Fruit fly (Drosophila melanogaster): ENCODE results near the gene CG32110.
A peak's percentile ranks its signal among the peaks of the same experiment; 100 is the strongest.

The CG32110 gene

DNA sequence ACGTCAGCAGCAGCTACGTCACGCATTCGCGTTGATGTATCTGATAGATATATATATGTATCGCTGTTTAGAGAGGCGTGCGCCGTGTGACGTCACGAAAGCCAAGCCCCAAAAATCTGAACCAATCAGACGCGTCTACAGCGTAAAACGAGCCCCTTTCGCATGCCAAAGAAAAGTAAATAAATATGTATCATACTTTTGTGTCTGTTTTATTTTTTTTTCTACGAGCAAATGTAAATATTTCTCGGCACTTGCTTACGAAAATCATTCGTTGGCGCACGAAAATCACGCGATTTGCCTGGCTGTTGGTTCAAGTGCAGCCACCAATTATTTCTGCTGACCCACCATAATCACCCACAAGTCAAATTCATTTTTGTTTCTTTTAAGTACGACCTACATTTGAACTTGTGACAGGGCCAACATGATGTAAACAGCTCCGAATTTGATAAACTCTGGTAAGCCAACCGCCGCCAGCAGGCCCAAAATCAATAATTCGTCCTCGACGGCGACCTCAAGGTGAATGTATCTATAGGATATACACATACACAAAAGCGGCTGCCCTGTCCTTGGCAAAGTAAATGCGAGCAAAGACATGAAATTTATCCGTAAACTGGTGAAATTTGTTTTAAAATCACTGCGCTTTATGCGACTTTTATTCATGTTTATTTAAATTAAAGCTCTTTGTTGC lies 26.1 kb downstream of the CG32110 start:
- no peak for TF ChIP-seq noc (tag; optimal IDR thresholded peaks at IDR 0.05)

DNA sequence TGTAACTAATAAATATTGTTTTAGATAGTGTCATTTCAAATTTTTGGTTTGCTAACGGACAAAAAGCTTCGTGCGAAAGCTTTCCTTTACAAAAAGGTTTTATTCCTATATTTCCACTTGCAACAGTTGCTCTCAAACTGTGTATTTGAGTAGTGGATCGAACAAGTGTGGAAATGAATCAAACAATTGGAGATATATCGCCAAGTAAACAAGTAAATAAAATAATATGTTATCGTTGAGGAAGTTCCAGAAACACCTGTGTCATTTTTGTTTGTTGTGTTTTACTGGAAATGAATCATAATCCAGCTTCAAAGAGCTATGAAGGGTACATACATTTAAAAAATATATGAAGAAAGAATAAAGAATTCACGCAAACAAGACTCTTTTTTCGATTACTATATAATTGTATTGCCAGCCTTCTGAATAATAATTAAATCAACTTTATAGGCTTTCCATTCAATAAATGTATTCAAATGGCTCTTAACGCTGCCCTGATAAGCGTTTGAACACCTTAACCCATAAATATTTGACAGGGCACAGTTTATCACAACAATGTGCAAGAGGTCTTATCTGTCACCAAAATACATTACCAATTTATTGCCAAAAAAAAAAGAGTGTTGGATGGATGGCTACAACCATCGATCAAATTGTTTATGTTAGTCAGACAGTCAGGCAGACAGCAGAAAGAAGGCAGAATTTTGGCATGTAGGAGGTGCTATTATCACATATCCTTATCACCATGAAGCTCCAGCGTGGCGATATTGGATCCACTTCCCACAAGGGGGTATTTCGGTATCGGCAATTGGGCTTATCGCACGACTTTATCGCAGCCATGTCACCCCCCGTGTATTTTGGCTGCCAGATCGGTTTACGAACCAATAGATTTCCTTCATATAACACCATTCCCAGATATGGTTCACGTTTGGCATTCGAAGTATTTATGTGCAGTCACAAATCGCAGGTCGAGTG lies 27.3 kb downstream of the CG32110 start:
- peak; percentile 58 for TF ChIP-seq noc (tag; optimal IDR thresholded peaks at IDR 0.05)

DNA sequence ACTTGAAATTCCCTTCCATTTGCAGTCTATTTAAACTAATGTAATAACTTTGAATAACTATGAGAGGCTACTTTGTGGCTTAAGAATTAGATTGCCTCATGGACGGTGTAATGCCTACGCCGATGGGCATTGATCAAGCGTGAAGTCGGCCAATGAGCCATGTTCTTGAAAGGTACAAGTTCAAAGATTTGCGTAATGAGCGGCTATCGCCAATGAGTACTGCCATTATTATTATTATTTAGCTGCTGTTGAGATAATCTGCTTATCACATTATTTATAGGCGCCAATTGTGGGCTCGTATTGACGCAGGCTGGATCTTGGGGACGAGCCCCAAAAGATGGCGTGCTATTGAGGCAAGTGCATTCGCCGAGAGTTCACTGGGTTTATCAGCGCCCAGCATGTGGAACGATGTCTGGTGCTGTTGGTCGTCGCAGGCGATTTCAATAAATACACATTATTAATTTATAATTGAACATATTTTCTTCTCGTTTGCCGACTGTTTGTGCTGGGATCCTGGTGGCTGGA lies 28.7 kb downstream of the CG32110 start:
- peak; percentile 50 for TF ChIP-seq noc (tag; optimal IDR thresholded peaks at IDR 0.05)

DNA sequence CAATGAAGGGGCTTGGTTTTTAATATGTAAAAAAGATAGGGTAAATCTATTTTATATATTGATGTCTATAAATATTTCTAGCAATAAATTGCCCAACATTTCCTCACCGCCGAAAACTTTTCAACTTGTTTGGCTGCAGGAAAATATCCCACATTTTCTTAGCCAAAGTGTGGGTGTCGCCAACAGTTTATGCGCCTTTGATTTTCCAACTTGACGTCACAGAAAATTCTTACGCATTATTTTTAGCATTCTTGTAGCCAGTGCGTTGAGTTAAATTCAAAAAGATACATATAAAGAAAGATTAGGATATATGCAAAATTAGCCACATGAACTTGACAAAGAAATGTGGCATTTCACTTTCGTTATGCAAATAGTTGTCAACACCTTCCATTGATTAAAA lies 31.4 kb downstream of the CG32110 start:
- no peak for TF ChIP-seq noc (tag; optimal IDR thresholded peaks at IDR 0.05)

DNA sequence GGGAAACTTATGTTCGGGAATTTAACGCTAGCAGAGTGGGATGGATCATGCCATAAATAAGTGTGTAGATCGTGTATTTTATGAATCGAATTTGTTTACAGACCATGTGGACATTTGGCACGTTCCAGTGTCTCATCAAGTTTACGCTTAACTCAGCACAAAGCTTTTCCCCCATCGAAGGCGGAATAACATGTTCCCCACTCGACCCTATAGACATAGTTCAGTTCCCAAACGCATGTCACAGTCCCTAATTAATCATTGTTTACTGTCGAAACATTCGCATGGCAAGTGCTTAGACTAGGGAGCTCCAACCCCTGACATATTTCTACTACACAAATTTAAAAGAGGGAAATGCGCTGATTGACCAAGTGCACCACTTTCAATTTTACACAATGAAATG lies 32.9 kb downstream of the CG32110 start:
- TF ChIP-seq noc (tag; optimal IDR thresholded peaks at IDR 0.05): no peak

DNA sequence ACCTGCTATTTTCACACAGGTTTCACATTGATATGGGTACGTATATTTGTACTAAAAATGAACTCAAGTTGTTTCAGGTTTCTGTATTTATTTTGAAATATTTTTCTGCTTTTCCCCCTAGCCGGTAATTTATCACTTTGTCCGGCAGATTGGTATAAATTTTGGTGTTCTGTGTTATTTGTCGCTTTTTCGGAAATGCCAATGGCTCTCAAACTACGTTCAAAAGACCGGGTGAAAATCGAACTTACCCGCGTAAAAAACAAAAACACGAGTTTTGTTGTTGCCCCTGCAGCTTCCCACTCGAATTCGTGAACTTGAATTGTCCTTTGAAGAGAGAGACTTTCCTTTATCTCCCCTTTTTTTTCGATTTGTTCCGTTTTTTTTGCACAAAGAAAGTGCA lies 34.0 kb downstream of the CG32110 start:
- TF ChIP-seq noc (tag; optimal IDR thresholded peaks at IDR 0.05): no peak

DNA sequence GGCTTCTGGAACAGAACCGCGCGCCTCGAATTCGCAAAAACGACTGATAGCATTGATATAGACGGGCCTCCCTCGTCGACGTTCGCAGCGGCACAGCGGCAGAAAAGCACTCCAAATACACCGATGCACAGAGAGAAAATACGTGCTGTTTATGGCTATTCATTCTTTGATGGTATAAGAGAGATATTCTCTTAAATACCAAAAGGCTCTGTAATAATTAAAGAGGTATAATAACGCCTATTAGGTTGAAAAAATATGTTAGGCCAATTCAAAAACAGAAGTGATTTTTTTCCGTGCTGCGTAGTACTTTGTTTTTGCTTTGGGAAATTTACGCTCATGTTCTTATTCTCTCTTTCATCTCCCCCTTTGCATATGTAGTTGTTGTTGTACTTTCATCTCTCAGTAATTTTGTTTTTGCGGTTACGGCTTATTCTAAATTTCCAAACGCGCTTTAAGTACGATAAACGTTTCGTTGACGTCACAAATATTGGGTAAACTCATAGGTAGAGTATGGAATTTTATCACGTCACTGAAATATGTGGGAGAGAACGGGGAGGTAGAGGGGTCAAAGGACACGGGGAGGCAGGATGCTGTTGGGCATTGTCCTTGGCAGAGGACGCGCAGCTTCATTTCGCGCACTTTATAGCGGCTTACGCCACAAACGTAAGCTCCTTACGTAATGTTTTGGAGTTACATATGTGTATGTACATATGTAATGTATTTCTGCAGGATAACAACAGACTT lies 34.7 kb downstream of the CG32110 start, which contains the start of gene nebu:
nebu (minus strand) TSS at position 51 of the 744 bp plus-strand sequence.
- peak; percentile 98 for TF ChIP-seq noc (tag; optimal IDR thresholded peaks at IDR 0.05)

DNA sequence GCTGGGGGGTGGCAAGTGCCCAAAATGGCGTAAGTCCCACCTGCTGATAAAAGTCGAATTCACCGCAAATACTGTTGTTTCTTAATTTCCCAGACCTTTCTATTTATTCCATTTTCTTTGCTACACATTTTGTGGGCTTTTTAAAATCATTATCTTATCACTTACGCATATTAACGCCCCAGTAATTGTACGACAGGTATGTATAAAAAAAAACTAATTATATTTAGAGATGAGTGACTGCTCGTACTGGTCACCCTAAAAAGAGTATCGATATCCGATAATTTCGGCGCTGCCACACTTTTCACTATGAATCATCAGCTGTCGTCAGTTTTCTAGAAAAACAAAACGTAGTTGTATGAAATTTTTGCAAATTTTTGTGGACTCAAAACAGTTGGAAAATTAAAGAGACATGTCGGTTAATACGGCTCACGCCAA lies 41.4 kb downstream of the CG32110 start, which contains the start of the genes CG10948 and Wbp2:
CG10948 (minus strand) TSS at position 251 of the 435 bp plus-strand sequence.
Wbp2 (plus strand) TSS at position 299 of the 435 bp plus-strand sequence.
- TF ChIP-seq noc (tag; optimal IDR thresholded peaks at IDR 0.05): no peak

DNA sequence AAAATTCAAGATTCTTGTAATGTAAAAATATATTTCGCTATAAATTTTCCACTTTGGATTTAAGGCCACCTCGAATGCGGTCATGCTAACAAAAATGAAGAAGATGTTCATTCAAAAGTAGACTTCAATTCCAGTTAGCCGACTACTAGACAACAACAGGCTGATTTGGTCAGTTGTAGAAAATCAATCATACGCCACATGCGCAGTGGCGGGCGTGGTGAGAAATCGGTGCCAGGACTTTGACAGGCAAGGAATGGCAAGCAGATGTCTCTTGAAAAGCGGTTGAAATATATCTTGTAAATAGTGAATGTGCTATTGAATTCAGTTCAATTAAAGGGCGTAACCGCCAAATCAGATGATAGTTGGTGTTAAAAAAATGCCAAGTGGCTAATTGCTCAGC lies 44.9 kb downstream of the CG32110 start, which contains the start of gene Ent3:
Ent3 (plus strand) TSS at position 224 of the 400 bp plus-strand sequence.
- no peak for TF ChIP-seq noc (tag; optimal IDR thresholded peaks at IDR 0.05)

DNA sequence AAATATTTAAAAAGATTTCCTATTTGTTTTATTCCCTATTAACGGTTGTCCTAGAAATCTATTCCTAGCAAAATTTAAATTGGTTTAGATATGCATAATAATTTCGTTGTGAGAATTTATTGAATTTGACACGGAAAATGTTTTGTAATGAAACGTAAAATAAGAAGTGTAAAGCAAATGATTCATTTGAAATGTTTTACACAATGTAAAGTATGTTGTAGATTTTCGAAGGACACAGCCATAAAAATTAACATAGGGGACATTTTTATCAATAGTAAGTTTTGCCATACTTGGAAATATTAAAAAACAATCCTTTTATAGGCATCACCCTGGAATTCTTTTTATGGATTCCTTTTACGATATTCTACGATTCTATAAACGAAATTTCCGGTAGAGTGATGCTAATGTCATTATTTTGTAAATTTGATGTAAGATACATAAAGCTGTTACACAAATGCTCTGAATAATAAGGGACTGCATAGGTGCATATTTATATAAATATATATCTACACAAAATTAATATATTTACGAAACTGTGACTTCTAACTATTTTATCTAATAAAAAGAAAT lies 49.1 kb downstream of the CG32110 start:
- TF ChIP-seq noc (tag; optimal IDR thresholded peaks at IDR 0.05): no peak

Measured in whole organism, larva.